Worm (Caenorhabditis elegans): ENCODE results near the gene dhrs-4.

ce11 chrV:12952287-12952686 is 29.9 kb downstream of the dhrs-4 start, which contains the start of gene pqn-68:
- TF ChIP-seq klf-2 (GFP tag; conservative IDR thresholded peaks at IDR 0.05) (no peak), T22C8.4 (GFP tag; IDR thresholded peaks at IDR 0.05) (no peak), ref-1 (GFP tag; conservative IDR thresholded peaks at IDR 0.05) (no peak), flt-1 (GFP tag; IDR thresholded peaks at IDR 0.05) (no peak), cog-1 (tag; optimal IDR thresholded peaks at IDR 0.05) (no peak), tab-1 (GFP tag; IDR thresholded peaks at IDR 0.05) (no peak), ztf-23 (GFP tag; IDR thresholded peaks at IDR 0.05) (no peak), med-1 (GFP tag; optimal IDR thresholded peaks at IDR 0.05; ENCODE audit: insufficient read depth) (no peak), ztf-29 (GFP tag; IDR thresholded peaks at IDR 0.05) (no peak)
